Worm (Caenorhabditis elegans) whole organism, midembryonic: ENCODE measurements around the gene F54H12.10.

Source experiments
- T22C8.4 ChIP-seq: fragments of 200-800 bp; sonication (Bioruptor generic); IDR thresholded peaks from 2 replicates; pipeline ENCODE4 v1.3.6; 2022; ENCODE audit warnings: missing genetic modification characterization, missing compliant biosample characterization
- cog-1 ChIP-seq: sonication (generic microtip); optimal IDR thresholded peaks from 2 replicates; lab custom pipeline; 2016; ENCODE audit warnings: missing genetic modification characterization, missing compliant biosample characterization
- flt-1 ChIP-seq: fragments of 200-800 bp; sonication (Bioruptor generic); IDR thresholded peaks from 2 replicates; pipeline ENCODE4 v1.3.6; 2022; ENCODE audit warnings: missing genetic modification characterization, missing compliant biosample characterization
- klf-2 ChIP-seq: fragments of 200-800 bp; sonication (Bioruptor generic); conservative IDR thresholded peaks from 2 replicates; pipeline ENCODE4 v1.3.6; 2022; ENCODE audit warnings: missing genetic modification reagents, missing genetic modification characterization, missing compliant biosample characterization
- med-1 ChIP-seq: sonication (generic microtip); optimal IDR thresholded peaks from 2 replicates; lab custom pipeline; 2017; ENCODE audit warnings: missing genetic modification characterization, mild to moderate bottlenecking, missing compliant biosample characterization, antibody characterized with exemption, missing genetic modification reagents; ENCODE audit not compliant: insufficient read depth
- ref-1 ChIP-seq: fragments of 200-800 bp; sonication (Bioruptor generic); conservative IDR thresholded peaks from 2 replicates; pipeline ENCODE4 v1.3.6; 2022; ENCODE audit warnings: missing genetic modification reagents, missing genetic modification characterization, missing compliant biosample characterization
- tab-1 ChIP-seq: fragments of 200-800 bp; sonication (Bioruptor generic); IDR thresholded peaks from 2 replicates; pipeline ENCODE4 v1.3.6; 2022; ENCODE audit warnings: missing genetic modification characterization, missing compliant biosample characterization
- ztf-23 ChIP-seq: fragments of 200-800 bp; sonication (Bioruptor generic); IDR thresholded peaks from 2 replicates; pipeline ENCODE4 v1.3.6; 2022; ENCODE audit warnings: missing genetic modification reagents, missing genetic modification characterization, missing compliant biosample characterization
- ztf-29 ChIP-seq: fragments of 200-800 bp; sonication (Bioruptor generic); IDR thresholded peaks from 2 replicates; pipeline ENCODE4 v1.3.6; 2022; ENCODE audit warnings: missing genetic modification reagents, missing genetic modification characterization, missing compliant biosample characterization

The F54H12.10 gene

ce11 chrIII:7946968-7947491 lies 11.7 kb downstream of the F54H12.10 start, which contains the start of gene gsto-1:
Gene gsto-1 (minus strand): TSS chrIII:7947018.
- TF ChIP-seq klf-2 (GFP tag; lab: Robert Waterston, UW) = no peak
- no peak for TF ChIP-seq cog-1
- TF ChIP-seq T22C8.4 (GFP tag; lab: Robert Waterston, UW) = no peak
- no peak for TF ChIP-seq ref-1
- no peak for TF ChIP-seq ztf-29 (GFP tag; lab: Robert Waterston, UW)
- no peak for TF ChIP-seq flt-1 (GFP tag; lab: Robert Waterston, UW)
- no peak for TF ChIP-seq tab-1 (GFP tag; lab: Robert Waterston, UW)
- no peak for TF ChIP-seq med-1 (GFP tag; lab: Kevin White, UChicago)
- TF ChIP-seq ztf-23 (GFP tag; lab: Robert Waterston, UW) = no peak

- TF ChIP-seq tab-1 (GFP tag; lab: Robert Waterston, UW) (no peak), ztf-23 (GFP tag; lab: Robert Waterston, UW) (no peak), ref-1 (no peak), ztf-29 (GFP tag; lab: Robert Waterston, UW) (no peak), med-1 (GFP tag; lab: Kevin White, UChicago) (no peak), flt-1 (GFP tag; lab: Robert Waterston, UW) (no peak), cog-1 (no peak), klf-2 (GFP tag; lab: Robert Waterston, UW) (no peak), T22C8.4 (GFP tag; lab: Robert Waterston, UW) (no peak)
Observed at ce11 chrIII:7941417-7941816, 17.4 kb downstream of the F54H12.10 start, which contains the start of gene kle-2. Gene kle-2 (plus strand): TSS chrIII:7941717.

- no peak for TF ChIP-seq med-1 (GFP tag; lab: Kevin White, UChicago)
- no peak for TF ChIP-seq ztf-29 (GFP tag; lab: Robert Waterston, UW)
- TF ChIP-seq ref-1 = no peak
- no peak for TF ChIP-seq flt-1 (GFP tag; lab: Robert Waterston, UW)
- no peak for TF ChIP-seq klf-2 (GFP tag; lab: Robert Waterston, UW)
- TF ChIP-seq T22C8.4 (GFP tag; lab: Robert Waterston, UW) = no peak
- no peak for TF ChIP-seq tab-1 (GFP tag; lab: Robert Waterston, UW)
- TF ChIP-seq ztf-23 (GFP tag; lab: Robert Waterston, UW) = no peak
- no peak for TF ChIP-seq cog-1
Observed at ce11 chrIII:7940819-7941218, 18.0 kb downstream of the F54H12.10 start, which contains the start of gene C29E4.12. Gene C29E4.12 (plus strand): TSS chrIII:7941151.

- no peak for TF ChIP-seq ztf-23 (GFP tag; lab: Robert Waterston, UW)
- no peak for TF ChIP-seq T22C8.4 (GFP tag; lab: Robert Waterston, UW)
- TF ChIP-seq cog-1 = no peak
- TF ChIP-seq tab-1 (GFP tag; lab: Robert Waterston, UW) = no peak
- TF ChIP-seq flt-1 (GFP tag; lab: Robert Waterston, UW) = no peak
- TF ChIP-seq klf-2 (GFP tag; lab: Robert Waterston, UW) = no peak
- no peak for TF ChIP-seq ref-1
- TF ChIP-seq ztf-29 (GFP tag; lab: Robert Waterston, UW) = no peak
- no peak for TF ChIP-seq med-1 (GFP tag; lab: Kevin White, UChicago)
Observed at ce11 chrIII:7937548-7937947, 21.2 kb downstream of the F54H12.10 start, which contains the start of gene C29E4.10. Gene C29E4.10 (plus strand): TSS chrIII:7937848.

DNA sequence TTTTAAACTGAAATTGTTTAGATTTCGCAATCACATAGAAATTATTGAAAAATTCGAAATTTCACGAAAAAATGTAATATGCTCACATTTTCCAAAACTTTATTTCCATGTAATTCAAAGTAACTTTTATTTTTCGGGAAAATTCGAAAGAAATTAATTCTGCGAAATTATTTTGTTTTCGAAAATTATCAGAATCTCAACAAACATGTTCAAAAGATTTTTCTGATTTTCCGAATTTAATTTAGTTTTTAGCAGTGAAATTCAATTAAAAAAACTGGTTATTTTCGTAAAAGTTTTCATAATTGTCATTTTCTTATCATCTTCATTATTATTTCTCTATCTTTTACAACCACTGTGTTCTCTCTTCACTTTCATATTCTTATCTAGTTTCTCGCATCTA lies 25.5 kb downstream of the F54H12.10 start, which contains the start of gene ran-2:
Gene ran-2, plus strand, starts transcription at position 301 of the 400 bp plus-strand sequence.
- TF ChIP-seq med-1 (GFP tag; lab: Kevin White, UChicago) (no peak), klf-2 (GFP tag; lab: Robert Waterston, UW) (no peak), ref-1 (no peak), flt-1 (GFP tag; lab: Robert Waterston, UW) (no peak), cog-1 (no peak), T22C8.4 (GFP tag; lab: Robert Waterston, UW) (no peak), tab-1 (GFP tag; lab: Robert Waterston, UW) (no peak), ztf-23 (GFP tag; lab: Robert Waterston, UW) (no peak), ztf-29 (GFP tag; lab: Robert Waterston, UW) (no peak)

ce11 chrIII:7928549-7929129 lies 30.1 kb downstream of the F54H12.10 start, which contains the start of the genes C29E4.13 and npp-15:
Gene C29E4.13 (minus strand): TSS chrIII:7928717.
Gene npp-15 (plus strand): TSS chrIII:7929043.
- TF ChIP-seq ztf-29 (GFP tag; lab: Robert Waterston, UW) (no peak), cog-1 (no peak), ref-1 (no peak), tab-1 (GFP tag; lab: Robert Waterston, UW) (no peak), ztf-23 (GFP tag; lab: Robert Waterston, UW) (no peak), klf-2 (GFP tag; lab: Robert Waterston, UW) (no peak)

- TF ChIP-seq tab-1 (GFP tag; lab: Robert Waterston, UW) (no peak), klf-2 (GFP tag; lab: Robert Waterston, UW) (no peak), cog-1 (no peak), T22C8.4 (GFP tag; lab: Robert Waterston, UW) (no peak), med-1 (GFP tag; lab: Kevin White, UChicago) (no peak), flt-1 (GFP tag; lab: Robert Waterston, UW) (no peak), ref-1 (no peak), ztf-23 (GFP tag; lab: Robert Waterston, UW) (no peak), ztf-29 (GFP tag; lab: Robert Waterston, UW) (no peak)
Observed at ce11 chrIII:7925968-7926367, 32.8 kb downstream of the F54H12.10 start.

ce11 chrIII:7924821-7925220 lies 34.0 kb downstream of the F54H12.10 start, which contains the start of gene tag-250:
Gene tag-250 (minus strand): TSS chrIII:7924921.
- TF ChIP-seq ref-1 (no peak), tab-1 (GFP tag; lab: Robert Waterston, UW) (no peak), cog-1 (no peak), T22C8.4 (GFP tag; lab: Robert Waterston, UW) (no peak), klf-2 (GFP tag; lab: Robert Waterston, UW) (no peak)

- no peak for TF ChIP-seq med-1 (GFP tag; lab: Kevin White, UChicago)
- no peak for TF ChIP-seq klf-2 (GFP tag; lab: Robert Waterston, UW)
- TF ChIP-seq flt-1 (GFP tag; lab: Robert Waterston, UW) = no peak
- TF ChIP-seq ztf-29 (GFP tag; lab: Robert Waterston, UW) = no peak
- TF ChIP-seq tab-1 (GFP tag; lab: Robert Waterston, UW) = no peak
- no peak for TF ChIP-seq ztf-23 (GFP tag; lab: Robert Waterston, UW)
- TF ChIP-seq T22C8.4 (GFP tag; lab: Robert Waterston, UW) = no peak
- no peak for TF ChIP-seq cog-1
- TF ChIP-seq ref-1 = no peak
Observed at ce11 chrIII:7922207-7922606, 36.6 kb downstream of the F54H12.10 start, which contains the start of gene C29E4.17. Gene C29E4.17 (plus strand): TSS chrIII:7922507.
